Fruit fly (Drosophila melanogaster): ENCODE measurements around the gene CG43965.

CG43965 gene

DNA sequence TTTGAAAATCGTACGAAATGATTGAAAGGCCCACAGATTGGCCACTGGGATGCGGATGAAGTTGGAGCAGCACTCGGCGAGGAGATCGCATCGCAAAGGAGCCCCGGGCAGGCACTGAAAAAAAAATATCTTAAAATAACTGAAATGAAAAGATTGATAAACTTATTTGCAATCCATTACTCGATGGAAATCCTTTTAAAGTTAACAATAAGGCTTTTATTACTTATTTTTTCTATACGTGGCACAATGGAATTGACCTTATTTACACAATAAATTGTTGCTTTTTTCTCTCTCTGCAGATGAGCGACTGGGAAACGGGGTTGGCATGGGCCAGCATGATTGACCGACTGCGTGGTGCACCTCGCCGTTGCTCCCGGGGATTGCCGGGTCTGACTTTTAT lies 25.7 kb upstream of the CG43965 start (continued):
- TF ChIP-seq CG33557 (GFP tag; optimal IDR thresholded peaks at IDR 0.05) (no peak), CG4730 (GFP tag; IDR thresholded peaks at IDR 0.05) (peak; percentile 30; the same call in 1 of the 2 replicates), CG4617 (GFP tag; optimal IDR thresholded peaks at IDR 0.05; ENCODE audit: borderline replicate concordance) (no peak), psq (GFP tag; optimal IDR thresholded peaks at IDR 0.05) (no peak), Atf-2 (GFP tag; optimal IDR thresholded peaks at IDR 0.05) (no peak), Optix (GFP tag; IDR thresholded peaks at IDR 0.05) (peak; percentile 41; the same call in 1 of the 3 replicates), bigmax (GFP tag; optimal IDR thresholded peaks at IDR 0.05) (no peak), CG17385 (GFP tag; optimal IDR thresholded peaks at IDR 0.05) (peak; percentile 36), CG17829 (tag; optimal IDR thresholded peaks at IDR 0.05) (no peak), CG1024 (GFP tag; IDR thresholded peaks at IDR 0.05) (peak; percentile 52; the same call in 1 of the 2 replicates), sna (GFP tag; IDR thresholded peaks at IDR 0.05; ENCODE audit: partially characterized antibody) (no peak), CG15514 (GFP tag; optimal IDR thresholded peaks at IDR 0.05) (no peak), nau (GFP tag; optimal IDR thresholded peaks at IDR 0.05) (peak; percentile 42), org-1 (GFP tag; optimal IDR thresholded peaks at IDR 0.05) (peak; percentile 44), PHDP (tag; optimal IDR thresholded peaks at IDR 0.05) (peak; percentile 58), mam (GFP tag; optimal IDR thresholded peaks at IDR 0.05) (no peak), Ssrp (tag; optimal IDR thresholded peaks at IDR 0.05) (peak; percentile 65), unpg (GFP tag; optimal IDR thresholded peaks at IDR 0.05) (peak; percentile 62), CG5245 (GFP tag; optimal IDR thresholded peaks at IDR 0.05) (peak; percentile 24), CG3281 (GFP tag; optimal IDR thresholded peaks at IDR 0.05) (no peak), CG34422 (GFP tag; IDR thresholded peaks at IDR 0.05) (peak; percentile 50; the same call in 1 of the 3 replicates), pan (optimal IDR thresholded peaks at IDR 0.05) (no peak), pan (GFP tag; optimal IDR thresholded peaks at IDR 0.05 in 1 of 2, IDR thresholded peaks at IDR 0.05 in 1 of 2) (peak in 1 of 2 experiments; percentile 72), CG5180 (GFP tag; optimal IDR thresholded peaks at IDR 0.05) (peak; percentile 34), Dad (GFP tag; optimal IDR thresholded peaks at IDR 0.05) (no peak), CG17612 (GFP tag; IDR thresholded peaks at IDR 0.05) (no peak), CG12391 (tag; optimal IDR thresholded peaks at IDR 0.05) (peak; percentile 64), Fer2 (tag; optimal IDR thresholded peaks at IDR 0.05) (no peak), nmo (GFP tag; optimal IDR thresholded peaks at IDR 0.05) (peak; percentile 66), CG17328 (GFP tag; IDR thresholded peaks at IDR 0.05) (peak; percentile 72), Mad (GFP tag; optimal IDR thresholded peaks at IDR 0.05) (peak; percentile 2), slbo (GFP tag; IDR thresholded peaks at IDR 0.05) (peak; percentile 28; the same call in 1 of the 2 replicates), CG32772 (GFP tag; IDR thresholded peaks at IDR 0.05) (peak; percentile 57), Ptx1 (GFP tag; IDR thresholded peaks at IDR 0.05) (peak; percentile 67), CG9727 (GFP tag; optimal IDR thresholded peaks at IDR 0.05) (peak; percentile 20), CG1603 (tag; optimal IDR thresholded peaks at IDR 0.05) (peak; percentile 60), Eip74EF (GFP tag; optimal IDR thresholded peaks at IDR 0.05) (peak in 1 of 2 experiments; percentile 33), CG10321 (GFP tag; IDR thresholded peaks at IDR 0.05) (no peak), CG13775 (GFP tag; optimal IDR thresholded peaks at IDR 0.05) (peak; percentile 5), CG15696 (tag; optimal IDR thresholded peaks at IDR 0.05) (no peak), CG3407 (GFP tag; optimal IDR thresholded peaks at IDR 0.05) (peak; percentile 43), CG4820 (GFP tag; optimal IDR thresholded peaks at IDR 0.05) (peak; percentile 58), CG14441 (GFP tag; IDR thresholded peaks at IDR 0.05) (0 out of 2 replicates have a peak, but pooled peaks have one; percentile 14), ara (GFP tag; IDR thresholded peaks at IDR 0.05) (peak; percentile 37; the same call in 1 of the 2 replicates), tap (tag; optimal IDR thresholded peaks at IDR 0.05) (peak; percentile 25), CG10274 (GFP tag; optimal IDR thresholded peaks at IDR 0.05) (no peak), CG14710 (tag; optimal IDR thresholded peaks at IDR 0.05) (peak; percentile 21), CG6654 (GFP tag; optimal IDR thresholded peaks at IDR 0.05) (peak; percentile 20), CG9437 (GFP tag; optimal IDR thresholded peaks at IDR 0.05) (peak; percentile 27), CG12659 (GFP tag; optimal IDR thresholded peaks at IDR 0.05) (peak; percentile 41)
